Fruit fly (Drosophila melanogaster): Measurements from ENCODE around the gene Gr28b.

DNA sequence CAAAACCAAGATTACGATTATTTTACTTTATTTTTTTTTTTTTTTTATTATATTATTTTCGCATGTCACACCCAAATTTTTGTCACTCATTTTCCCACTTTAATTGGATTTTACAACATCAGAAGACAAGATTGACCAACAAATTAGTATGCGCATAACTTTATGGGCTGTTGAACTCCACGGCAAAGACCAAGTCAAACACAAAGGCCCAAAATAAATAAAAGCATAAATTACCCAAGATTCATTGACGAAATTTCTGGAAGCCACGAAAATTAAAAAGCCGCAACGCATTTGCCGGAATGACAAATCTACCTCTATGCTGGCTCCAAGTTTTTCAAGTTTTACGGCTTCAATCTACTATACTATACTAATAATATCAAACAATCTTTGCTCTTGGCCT is 19.9 kb downstream of the Gr28b start:
- TF ChIP-seq Hr78 (GFP tag; optimal IDR thresholded peaks at IDR 0.05) (no peak), Dif (GFP tag; optimal IDR thresholded peaks at IDR 0.05; ENCODE audit: partially characterized antibody) (no peak), Hnf4 (GFP tag; optimal IDR thresholded peaks at IDR 0.05) (no peak), br (GFP tag; optimal IDR thresholded peaks at IDR 0.05) (no peak), lola (GFP tag; optimal IDR thresholded peaks at IDR 0.05) (no peak), woc (GFP tag; optimal IDR thresholded peaks at IDR 0.05) (no peak), CrebA (GFP tag; optimal IDR thresholded peaks at IDR 0.05; ENCODE audit: borderline replicate concordance) (no peak), Jra (GFP tag; optimal IDR thresholded peaks at IDR 0.05) (no peak), fru (GFP tag; optimal IDR thresholded peaks at IDR 0.05) (no peak), Abd-B (GFP tag; optimal IDR thresholded peaks at IDR 0.05) (no peak), usp (GFP tag; optimal IDR thresholded peaks at IDR 0.05) (no peak), h (GFP tag; optimal IDR thresholded peaks at IDR 0.05) (no peak), CG9705 (GFP tag; optimal IDR thresholded peaks at IDR 0.05) (no peak), Vsx2 (GFP tag; optimal IDR thresholded peaks at IDR 0.05; ENCODE audit: partially characterized antibody) (no peak)

All from whole organism, wandering third instar larva.